Worm (Caenorhabditis elegans) whole organism, young adult: ENCODE data around the gene irld-14.

ENCODE experiments used
- B0261.1 ChIP-seq: sonication (generic microtip); optimal IDR thresholded peaks from 2 replicates; lab custom pipeline; 2016; ENCODE audit warnings: mild to moderate bottlenecking, missing genetic modification characterization, moderate library complexity, missing compliant biosample characterization
- B0336.3 ChIP-seq: fragments of 200-800 bp; sonication (Bioruptor generic); IDR thresholded peaks from 2 replicates; pipeline ENCODE4 v1.3.6; 2022; ENCODE audit warnings: missing genetic modification characterization, missing compliant biosample characterization
- D2030.7 ChIP-seq: fragments of 200-800 bp; sonication (Bioruptor generic); IDR thresholded peaks from 2 replicates; pipeline ENCODE4 v1.3.6; 2022; ENCODE audit warnings: missing genetic modification reagents, missing genetic modification characterization, missing compliant biosample characterization
- F22D6.2 ChIP-seq: sonication (generic microtip); optimal IDR thresholded peaks from 2 replicates; lab custom pipeline; 2016; ENCODE audit warnings: mild to moderate bottlenecking, missing genetic modification characterization, missing compliant biosample characterization
- F39B2.1 ChIP-seq: fragments of 200-800 bp; sonication (Bioruptor generic); IDR thresholded peaks from 2 replicates; pipeline ENCODE4 v1.3.6; 2022; ENCODE audit warnings: missing genetic modification reagents, missing genetic modification characterization, missing compliant biosample characterization
- F52B5.7 ChIP-seq: sonication (generic microtip); optimal IDR thresholded peaks from 2 replicates; lab custom pipeline; 2016; ENCODE audit warnings: mild to moderate bottlenecking, missing genetic modification characterization, missing compliant biosample characterization
- K12H6.12 ChIP-seq: fragments of 200-800 bp; sonication (Bioruptor generic); optimal IDR thresholded peaks from 2 replicates; lab custom pipeline; 2018; ENCODE audit warnings: mild to moderate bottlenecking, missing genetic modification characterization, missing compliant biosample characterization
- Y53F4B.3 ChIP-seq: fragments of 200-800 bp; sonication (Bioruptor generic); IDR thresholded peaks from 2 replicates; pipeline ENCODE4 v1.3.6; 2022; ENCODE audit warnings: missing genetic modification reagents, missing genetic modification characterization, missing compliant biosample characterization
- Y56A3A.18 ChIP-seq: fragments of 200-800 bp; sonication (Bioruptor generic); IDR thresholded peaks from 2 replicates; pipeline ENCODE4 v1.3.6; 2022; ENCODE audit warnings: missing genetic modification reagents, missing genetic modification characterization, missing compliant biosample characterization
- akir-1 ChIP-seq: fragments of 200-800 bp; sonication (Bioruptor generic); optimal IDR thresholded peaks from 2 replicates; lab custom pipeline; 2018; ENCODE audit warnings: mild to moderate bottlenecking, missing genetic modification characterization, moderate library complexity, missing compliant biosample characterization
- aptf-3 ChIP-seq: fragments of 200-800 bp; sonication (Bioruptor generic); IDR thresholded peaks from 2 replicates; pipeline ENCODE4 v1.3.6; 2022; ENCODE audit warnings: missing genetic modification characterization, missing compliant biosample characterization
- attf-6 ChIP-seq: fragments of 200-800 bp; sonication (Bioruptor generic); IDR thresholded peaks from 2 replicates; pipeline ENCODE4 v1.3.6; 2022; ENCODE audit warnings: missing genetic modification reagents, missing genetic modification characterization, missing compliant biosample characterization
- bed-1 ChIP-seq: fragments of 200-800 bp; sonication (Bioruptor generic); IDR thresholded peaks from 2 replicates; pipeline ENCODE4 v1.3.6; 2022; ENCODE audit warnings: missing genetic modification reagents, missing genetic modification characterization, missing compliant biosample characterization
- ceh-27 ChIP-seq: fragments of 200-800 bp; sonication (Bioruptor generic); optimal IDR thresholded peaks from 2 replicates; lab custom pipeline; 2018; ENCODE audit warnings: mild to moderate bottlenecking, missing genetic modification characterization, moderate library complexity, missing compliant biosample characterization
- ceh-40 ChIP-seq: fragments of 200-800 bp; sonication (Bioruptor generic); IDR thresholded peaks from 2 replicates; pipeline ENCODE4 v1.3.6; 2022; ENCODE audit warnings: missing genetic modification characterization, missing compliant biosample characterization
- ceh-79 ChIP-seq: sonication (generic microtip); optimal IDR thresholded peaks from 2 replicates; lab custom pipeline; 2017; ENCODE audit warnings: mild to moderate bottlenecking, missing genetic modification characterization, missing compliant biosample characterization
- efl-1 ChIP-seq: fragments of 150-350 bp; optimal IDR thresholded peaks from 2 replicates; lab custom pipeline; 2014; ENCODE audit warnings: missing biosample characterization, missing genetic modification reagents, missing genetic modification characterization
- egl-18 ChIP-seq: fragments of 200-800 bp; sonication (Bioruptor generic); IDR thresholded peaks from 2 replicates; pipeline ENCODE4 v1.3.6; 2022; ENCODE audit warnings: missing genetic modification reagents, missing genetic modification characterization, missing compliant biosample characterization
- egrh-3 ChIP-seq: fragments of 200-800 bp; sonication (Bioruptor generic); IDR thresholded peaks from 2 replicates; pipeline ENCODE4 v1.3.6; 2022; ENCODE audit warnings: missing genetic modification reagents, missing genetic modification characterization, missing compliant biosample characterization
- gei-17 ChIP-seq: fragments of 200-800 bp; sonication (Bioruptor generic); optimal IDR thresholded peaks from 2 replicates; lab custom pipeline; 2018; ENCODE audit warnings: mild to moderate bottlenecking, missing genetic modification characterization, missing compliant biosample characterization
- hlh-26 ChIP-seq: fragments of 200-800 bp; sonication (Bioruptor generic); conservative IDR thresholded peaks from 2 replicates; pipeline ENCODE4 v1.3.6; 2022; ENCODE audit warnings: missing genetic modification reagents, missing genetic modification characterization, missing compliant biosample characterization
- hmg-1.2 ChIP-seq: fragments of 200-800 bp; sonication (Bioruptor generic); IDR thresholded peaks from 2 replicates; pipeline ENCODE4 v1.3.6; 2022; ENCODE audit warnings: missing genetic modification reagents, missing genetic modification characterization, missing compliant biosample characterization
- hrde-1 ChIP-seq: sonication (generic microtip); optimal IDR thresholded peaks from 2 replicates; lab custom pipeline; 2016; ENCODE audit warnings: missing genetic modification characterization, mild to moderate bottlenecking, missing compliant biosample characterization, moderate library complexity, missing genotype, missing genetic modification reagents, borderline replicate concordance
- let-526 ChIP-seq: fragments of 200-800 bp; sonication (Bioruptor generic); IDR thresholded peaks from 2 replicates; pipeline ENCODE4 v1.3.6; 2022; ENCODE audit warnings: missing genetic modification reagents, missing genetic modification characterization, missing compliant biosample characterization
- let-607 ChIP-seq, 2 experiments: fragments of 200-800 bp in 1 of 2; sonication (Bioruptor generic) in 1 of 2; sonication (generic microtip) in 1 of 2; optimal IDR thresholded peaks; 2 replicates each; lab custom pipeline; 2016 to 2018; ENCODE audit warnings: mild to moderate bottlenecking in 2 of 2, missing compliant biosample characterization in 2 of 2, missing genetic modification characterization in 2 of 2, moderate library complexity in 2 of 2, missing genotype in 1 of 2
- lin-26 ChIP-seq: fragments of 200-800 bp; sonication (Bioruptor generic); IDR thresholded peaks from 2 replicates; pipeline ENCODE4 v1.3.6; 2022; ENCODE audit warnings: missing genetic modification reagents, missing genetic modification characterization, missing compliant biosample characterization
- lin-35 ChIP-seq, 3 experiments: fragments of 150-350 bp in 2 of 3; sonication (generic microtip) in 1 of 3; optimal IDR thresholded peaks; 2 replicates each; lab custom pipeline; 2014 to 2018; ENCODE audit warnings: missing biosample characterization in 3 of 3, missing genetic modification characterization in 3 of 3, missing genetic modification reagents in 3 of 3
- lin-40 ChIP-seq: sonication (generic microtip); optimal IDR thresholded peaks from 2 replicates; lab custom pipeline; 2016; ENCODE audit warnings: missing genetic modification characterization, mild to moderate bottlenecking, missing compliant biosample characterization, missing genotype, missing genetic modification reagents
- lin-54 ChIP-seq: fragments of 200-800 bp; sonication (Bioruptor generic); optimal IDR thresholded peaks from 2 replicates; lab custom pipeline; 2018; ENCODE audit warnings: mild to moderate bottlenecking, missing genetic modification characterization, missing compliant biosample characterization
- lir-1 ChIP-seq: fragments of 200-800 bp; sonication (Bioruptor generic); conservative IDR thresholded peaks from 2 replicates; pipeline ENCODE4 v1.3.6; 2022; ENCODE audit warnings: missing genetic modification reagents, missing genetic modification characterization, missing compliant biosample characterization
- lsl-1 ChIP-seq: fragments of 200-800 bp; sonication (Bioruptor generic); optimal IDR thresholded peaks from 2 replicates; lab custom pipeline; 2018; ENCODE audit warnings: mild to moderate bottlenecking, missing genetic modification characterization, moderate library complexity, missing compliant biosample characterization
- lsy-27 ChIP-seq: sonication (generic microtip); optimal IDR thresholded peaks from 2 replicates; lab custom pipeline; 2017; ENCODE audit warnings: missing genetic modification characterization, mild to moderate bottlenecking, missing compliant biosample characterization, antibody characterized with exemption, missing genotype, borderline replicate concordance; ENCODE audit not compliant: insufficient read depth
- madf-10 ChIP-seq: sonication (generic microtip); optimal IDR thresholded peaks from 2 replicates; lab custom pipeline; 2016; ENCODE audit warnings: mild to moderate bottlenecking, missing genetic modification characterization, missing compliant biosample characterization
- madf-8 ChIP-seq: fragments of 200-800 bp; sonication (Bioruptor generic); conservative IDR thresholded peaks from 2 replicates; pipeline ENCODE4 v1.3.6; 2022; ENCODE audit warnings: missing genetic modification reagents, missing genetic modification characterization, missing compliant biosample characterization
- pbrm-1 ChIP-seq: fragments of 200-800 bp; sonication (Bioruptor generic); IDR thresholded peaks from 2 replicates; pipeline ENCODE4 v1.3.6; 2022; ENCODE audit warnings: missing genetic modification reagents, missing genetic modification characterization, missing compliant biosample characterization
- repo-1 ChIP-seq: sonication (generic microtip); optimal IDR thresholded peaks from 2 replicates; lab custom pipeline; 2017; ENCODE audit warnings: mild to moderate bottlenecking, missing genetic modification characterization, missing compliant biosample characterization
- rpc-1 ChIP-seq, 2 experiments: fragments of 150-350 bp in 1 of 2; sonication (generic microtip) in 1 of 2; optimal IDR thresholded peaks; 2 replicates each; lab custom pipeline; 2014 to 2018; ENCODE audit warnings: missing biosample characterization in 1 of 2, missing genetic modification characterization in 1 of 2, missing genetic modification reagents in 1 of 2, missing genotype in 1 of 2
- somi-1 ChIP-seq: fragments of 200-800 bp; sonication (Bioruptor generic); optimal IDR thresholded peaks from 2 replicates; lab custom pipeline; 2018; ENCODE audit warnings: mild to moderate bottlenecking, missing genetic modification characterization, missing compliant biosample characterization
- sptf-2 ChIP-seq: fragments of 200-800 bp; sonication (Bioruptor generic); optimal IDR thresholded peaks from 2 replicates; lab custom pipeline; 2018; ENCODE audit warnings: mild to moderate bottlenecking, missing genetic modification characterization, missing compliant biosample characterization
- tbp1 ChIP-seq: fragments of 200-800 bp; sonication (Bioruptor generic); optimal IDR thresholded peaks from 2 replicates; lab custom pipeline; 2018; ENCODE audit warnings: mild to moderate bottlenecking, missing genetic modification characterization, missing compliant biosample characterization
- ztf-18 ChIP-seq: sonication (generic microtip); optimal IDR thresholded peaks from 2 replicates; lab custom pipeline; 2016; ENCODE audit warnings: missing genotype, mild to moderate bottlenecking, missing genetic modification characterization, missing compliant biosample characterization

Gene irld-14

ce11 chrV:14948566-14948965 lies 47.8 kb upstream of the irld-14 start:
- TF ChIP-seq lin-35 (GFP tag; optimal IDR thresholded peaks at IDR 0.05; lab: Kevin White, UChicago) (no peak), K12H6.12 (peak; percentile 74), lin-26 (GFP tag; lab: Robert Waterston, UW) (no peak), hmg-1.2 (peak; percentile 25; the same call in 1 of the 2 replicates), egl-18 (GFP tag; lab: Robert Waterston, UW) (no peak), tbp1 (GFP tag; lab: Kevin White, UChicago) (no peak), ztf-18 (tag; lab: Kevin White, UChicago) (no peak), let-526 (0 out of 2 replicates have a peak, but pooled peaks have one; percentile 27), ceh-27 (peak; percentile 60), Y56A3A.18 (GFP tag; lab: Robert Waterston, UW) (no peak), rpc-1 (optimal IDR thresholded peaks at IDR 0.05; lab: Kevin White, UChicago) (no peak), rpc-1 (tag; optimal IDR thresholded peaks at IDR 0.05; lab: Kevin White, UChicago) (no peak)

DNA sequence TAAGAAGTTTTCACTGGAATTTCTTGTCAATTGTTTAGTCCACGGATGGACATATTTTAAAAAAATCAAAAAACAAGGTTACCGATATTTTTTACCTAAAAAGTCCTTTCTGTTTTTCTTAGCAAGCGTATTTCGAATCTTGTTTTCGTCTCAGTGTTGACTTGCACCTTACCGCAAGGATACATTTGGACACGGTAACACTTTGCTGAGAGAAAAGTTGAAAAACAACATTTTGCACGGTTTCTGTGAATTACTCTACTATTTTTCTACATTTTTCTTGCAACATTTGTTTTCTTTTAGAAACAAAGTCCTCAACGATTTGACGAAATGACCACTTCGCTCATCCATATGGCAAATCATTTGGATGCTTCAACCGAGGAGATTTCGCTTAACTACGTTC lies 46.9 kb upstream of the irld-14 start, which contains the start of gene hil-1:
TSS of gene hil-1 (plus strand) at position 301 of the 400 bp plus-strand sequence.
- TF ChIP-seq egl-18 (GFP tag; lab: Robert Waterston, UW) = no peak
- TF ChIP-seq sptf-2 = no peak
- TF ChIP-seq repo-1 (tag; lab: Kevin White, UChicago) = no peak
- no peak for TF ChIP-seq D2030.7 (GFP tag; lab: Robert Waterston, UW)
- no peak for TF ChIP-seq Y53F4B.3 (GFP tag; lab: Robert Waterston, UW)
- no peak for TF ChIP-seq ceh-40 (GFP tag; lab: Robert Waterston, UW)
- no peak for TF ChIP-seq egrh-3
- TF ChIP-seq hrde-1 = no peak
- TF ChIP-seq madf-8 = no peak
- TF ChIP-seq, all 124 proteins: peak for 0

ce11 chrV:14954633-14955032 lies 41.7 kb upstream of the irld-14 start, which contains the start of gene C30G7.5:
Gene C30G7.5, minus strand, starts transcription at chrV:14954733.
- no peak for TF ChIP-seq F22D6.2
- no peak for TF ChIP-seq lin-40 (tag; lab: Kevin White, UChicago)
- no peak for TF ChIP-seq B0261.1 (tag; lab: Kevin White, UChicago)
- no peak for TF ChIP-seq efl-1
- no peak for TF ChIP-seq egl-18 (GFP tag; lab: Robert Waterston, UW)
- TF ChIP-seq akir-1 = no peak
- TF ChIP-seq F52B5.7 (tag; lab: Kevin White, UChicago) = no peak
- no peak for TF ChIP-seq lsl-1 (GFP tag; lab: Kevin White, UChicago)
- no peak for TF ChIP-seq aptf-3 (GFP tag; lab: Robert Waterston, UW)
- TF ChIP-seq gei-17 = no peak

- TF ChIP-seq ztf-18 (tag; lab: Kevin White, UChicago) (no peak), lin-26 (GFP tag; lab: Robert Waterston, UW) (no peak), ceh-79 (no peak), bed-1 (GFP tag; lab: Robert Waterston, UW) (no peak), pbrm-1 (GFP tag; lab: Robert Waterston, UW) (no peak), akir-1 (no peak)
Measured at ce11 chrV:14955676-14956075, 40.7 kb upstream of the irld-14 start, which contains the start of gene F02D8.9. Gene F02D8.9, minus strand, starts transcription at chrV:14955776.

DNA sequence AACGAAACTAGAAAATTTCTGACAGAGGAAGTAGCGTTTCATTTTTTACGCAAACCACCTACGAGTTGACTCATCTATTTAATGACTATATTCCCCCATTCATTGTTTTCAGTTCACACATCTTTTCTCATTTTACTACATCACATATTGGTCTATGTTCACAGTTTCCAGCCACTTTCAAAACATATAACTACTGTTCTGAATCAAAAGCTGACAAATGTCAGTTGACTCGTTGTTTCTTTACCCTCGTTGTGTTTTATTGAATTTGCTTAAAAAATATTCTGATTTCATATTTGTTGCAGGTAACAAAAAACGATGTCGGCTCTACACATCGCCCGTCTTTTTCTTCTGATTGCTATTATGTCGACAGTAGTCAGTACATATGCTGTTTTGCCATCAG lies 25.2 kb upstream of the irld-14 start, which contains the start of gene nlp-59:
TSS of gene nlp-59 (plus strand) at position 301 of the 400 bp plus-strand sequence.
- TF ChIP-seq hlh-26 (GFP tag; lab: Robert Waterston, UW) (no peak), lir-1 (GFP tag; lab: Robert Waterston, UW) (no peak), lin-54 (GFP tag; lab: Kevin White, UChicago) (no peak), somi-1 (GFP tag; lab: Kevin White, UChicago) (no peak), B0336.3 (GFP tag; lab: Robert Waterston, UW) (no peak), lsy-27 (tag; lab: Kevin White, UChicago) (no peak), let-607 (tag; optimal IDR thresholded peaks at IDR 0.05; lab: Kevin White, UChicago) (no peak), madf-8 (no peak), madf-10 (tag; lab: Kevin White, UChicago) (no peak), F39B2.1 (GFP tag; lab: Robert Waterston, UW) (no peak), attf-6 (no peak)
